Fruit fly (Drosophila melanogaster): ENCODE results near the gene Cpr62Bb.

Cpr62Bb gene

dm6 chr3L:1876215-1876625 lies 41.3 kb upstream of the Cpr62Bb start, which contains the start of gene dre4 (continued):
- TF ChIP-seq CG4730 (GFP tag; IDR thresholded peaks at IDR 0.05) (peak; percentile 49), nerfin-2 (GFP tag; IDR thresholded peaks at IDR 0.05; ENCODE audit: partially characterized antibody) (no peak), CG10366 (GFP tag; IDR thresholded peaks at IDR 0.05) (peak; percentile 62), CG17802 (tag; optimal IDR thresholded peaks at IDR 0.05) (peak; percentile 42), Rfx (GFP tag; IDR thresholded peaks at IDR 0.05) (peak; percentile 85), Gsc (GFP tag; IDR thresholded peaks at IDR 0.05) (no peak), CG30431 (GFP tag; optimal IDR thresholded peaks at IDR 0.05) (peak; percentile 41), CG10462 (GFP tag; optimal IDR thresholded peaks at IDR 0.05) (peak; percentile 57), onecut (GFP tag; IDR thresholded peaks at IDR 0.05) (peak; percentile 40; the same call in 1 of the 2 replicates), Hand (GFP tag; optimal IDR thresholded peaks at IDR 0.05) (no peak), inv (GFP tag; IDR thresholded peaks at IDR 0.05; ENCODE audit: partially characterized antibody) (no peak), CG7357 (GFP tag; IDR thresholded peaks at IDR 0.05) (no peak), Scr (GFP tag; IDR thresholded peaks at IDR 0.05; ENCODE audit: partially characterized antibody) (peak; percentile 25; the same call in 1 of the 2 replicates), CG1832 (GFP tag; optimal IDR thresholded peaks at IDR 0.05) (no peak), CG16813 (GFP tag; IDR thresholded peaks at IDR 0.05; ENCODE audit: partially characterized antibody) (0 out of 3 replicates have a peak, but pooled peaks have one; percentile 39), D (optimal IDR thresholded peaks at IDR 0.05) (no peak), D (GFP tag; optimal IDR thresholded peaks at IDR 0.05) (peak; percentile 28), CG16779 (GFP tag; IDR thresholded peaks at IDR 0.05) (0 out of 2 replicates have a peak, but pooled peaks have one; percentile 15), Sry-β (GFP tag; optimal IDR thresholded peaks at IDR 0.05) (no peak), Rx (GFP tag; IDR thresholded peaks at IDR 0.05) (peak; percentile 50), CG12104 (GFP tag; optimal IDR thresholded peaks at IDR 0.05) (peak; percentile 9), CG6765 (GFP tag; optimal IDR thresholded peaks at IDR 0.05) (peak; percentile 62), gcm2 (GFP tag; optimal IDR thresholded peaks at IDR 0.05) (peak; percentile 45), CG5245 (GFP tag; optimal IDR thresholded peaks at IDR 0.05) (peak; percentile 43), CG11093 (GFP tag; IDR thresholded peaks at IDR 0.05) (no peak), CG16815 (GFP tag; optimal IDR thresholded peaks at IDR 0.05) (peak; percentile 10), CG6175 (GFP tag; IDR thresholded peaks at IDR 0.05) (no peak), HLH3B (GFP tag; IDR thresholded peaks at IDR 0.05) (peak; percentile 61), Oli (tag; optimal IDR thresholded peaks at IDR 0.05) (peak; percentile 63), Fer1 (GFP tag; optimal IDR thresholded peaks at IDR 0.05) (peak; percentile 80), CG15601 (tag; optimal IDR thresholded peaks at IDR 0.05) (peak; percentile 64), cwo (GFP tag; optimal IDR thresholded peaks at IDR 0.05) (peak; percentile 9), CG11723 (GFP tag; optimal IDR thresholded peaks at IDR 0.05) (no peak), CG9797 (GFP tag; optimal IDR thresholded peaks at IDR 0.05) (peak; percentile 94), MESR4 (GFP tag; optimal IDR thresholded peaks at IDR 0.05) (peak; percentile 63), chm (GFP tag; IDR thresholded peaks at IDR 0.05) (peak; percentile 79), CG31365 (tag; optimal IDR thresholded peaks at IDR 0.05) (peak; percentile 40), CG6654 (GFP tag; optimal IDR thresholded peaks at IDR 0.05) (peak; percentile 38), zfh1 (GFP tag; IDR thresholded peaks at IDR 0.05) (peak; percentile 78), emc (GFP tag; optimal IDR thresholded peaks at IDR 0.05) (no peak), lmd (GFP tag; IDR thresholded peaks at IDR 0.05) (peak; percentile 52), CG2199 (GFP tag; IDR thresholded peaks at IDR 0.05) (0 out of 3 replicates have a peak, but pooled peaks have one; percentile 50), CG8924 (tag; optimal IDR thresholded peaks at IDR 0.05) (peak; percentile 71), Sox100B (GFP tag; optimal IDR thresholded peaks at IDR 0.05) (no peak), Atf6 (GFP tag; IDR thresholded peaks at IDR 0.05) (peak; percentile 35), luna (GFP tag; optimal IDR thresholded peaks at IDR 0.05) (peak; percentile 42), bsh (GFP tag; optimal IDR thresholded peaks at IDR 0.05) (peak; percentile 19 to 76), wek (GFP tag; optimal IDR thresholded peaks at IDR 0.05) (no peak), pfk (GFP tag; optimal IDR thresholded peaks at IDR 0.05) (no peak), YL-1 (GFP tag; optimal IDR thresholded peaks at IDR 0.05) (peak; percentile 68)
